Worm (Caenorhabditis elegans) whole organism, L1 larva: ENCODE results near the gene prde-1.

Source experiments
- C16A3.4 ChIP-seq: fragments of 150-350 bp; optimal IDR thresholded peaks from 2 replicates; lab custom pipeline; 2014; ENCODE audit warnings: missing biosample characterization, missing genetic modification characterization
- F16B12.6 ChIP-seq: fragments of 150-350 bp; optimal IDR thresholded peaks from 2 replicates; lab custom pipeline; 2014; ENCODE audit warnings: missing biosample characterization, missing genetic modification characterization
- blmp-1 ChIP-seq: fragments of 150-350 bp; optimal IDR thresholded peaks from 2 replicates; lab custom pipeline; 2014; ENCODE audit warnings: missing biosample characterization, missing genetic modification characterization
- ceh-82 ChIP-seq, 3 experiments: fragments of 150-350 bp in 1 of 3; sonication (generic microtip) in 2 of 3; optimal IDR thresholded peaks; 2 replicates each; lab custom pipeline; 2014 to 2017; ENCODE audit warnings: missing biosample characterization in 3 of 3, missing genetic modification characterization in 3 of 3
- ceh-90 ChIP-seq: sonication (generic microtip); optimal IDR thresholded peaks from 2 replicates; lab custom pipeline; 2016; ENCODE audit warnings: missing genetic modification characterization, missing compliant biosample characterization
- dpl-1 ChIP-seq, 3 experiments: fragments of 150-350 bp in 2 of 3; sonication (generic microtip) in 1 of 3; optimal IDR thresholded peaks; 2 replicates each; lab custom pipeline; 2014 to 2017; ENCODE audit warnings: missing biosample characterization in 3 of 3, missing genetic modification characterization in 3 of 3, missing genetic modification reagents in 3 of 3
- efl-1 ChIP-seq, 4 experiments: fragments of 150-350 bp; optimal IDR thresholded peaks in 3 of 4; peaks in 1 of 4; 1 replicate in 1 of 4; 2 replicates in 3 of 4; lab custom pipeline; 2014; ENCODE audit warnings: missing biosample characterization in 2 of 4, missing genetic modification characterization in 2 of 4, missing genetic modification reagents in 2 of 4
- elt-2 ChIP-seq: sonication (generic microtip); optimal IDR thresholded peaks from 2 replicates; lab custom pipeline; 2016; ENCODE audit warnings: missing genetic modification characterization, mild to moderate bottlenecking, inconsistent platforms, missing compliant biosample characterization, missing genetic modification reagents
- elt-3 ChIP-seq, 6 experiments: fragments of 150-350 bp in 1 of 6; sonication (generic microtip); optimal IDR thresholded peaks; 2 replicates each; lab custom pipeline; 2017 to 2018; ENCODE audit warnings: missing biosample characterization in 6 of 6, missing genetic modification characterization in 6 of 6, inconsistent platforms in 1 of 6
- fos-1 ChIP-seq: fragments of 150-350 bp; optimal IDR thresholded peaks from 2 replicates; lab custom pipeline; 2014; ENCODE audit warnings: missing biosample characterization, missing genetic modification characterization
- isw-1 ChIP-seq: fragments of 200-800 bp; sonication (Bioruptor generic); IDR thresholded peaks from 2 replicates; pipeline ENCODE4 v1.3.6; 2022; ENCODE audit warnings: missing genetic modification characterization, missing compliant biosample characterization
- lin-13 ChIP-seq: fragments of 150-350 bp; optimal IDR thresholded peaks from 2 replicates; lab custom pipeline; 2014; ENCODE audit warnings: missing biosample characterization, missing genetic modification reagents, missing genetic modification characterization
- lin-14 ChIP-seq: fragments of 200-800 bp; sonication (Bioruptor generic); optimal IDR thresholded peaks from 2 replicates; lab custom pipeline; 2018; ENCODE audit warnings: mild to moderate bottlenecking, missing genetic modification characterization, moderate library complexity, missing compliant biosample characterization
- lin-35 ChIP-seq, 2 experiments: fragments of 150-350 bp; optimal IDR thresholded peaks; 2 replicates each; lab custom pipeline; 2014; ENCODE audit warnings: missing biosample characterization in 2 of 2, missing genetic modification characterization in 2 of 2, missing genetic modification reagents in 2 of 2
- lin-39 ChIP-seq: fragments of 150-350 bp; optimal IDR thresholded peaks from 2 replicates; lab custom pipeline; 2014; ENCODE audit warnings: missing biosample characterization, missing genetic modification reagents, missing genetic modification characterization
- lsy-2 ChIP-seq, 2 experiments: fragments of 150-350 bp; optimal IDR thresholded peaks; 2 replicates each; lab custom pipeline; 2014; ENCODE audit warnings: missing biosample characterization in 2 of 2, missing genetic modification characterization in 2 of 2
- mab-9 ChIP-seq: fragments of 200-800 bp; sonication (Bioruptor generic); IDR thresholded peaks from 2 replicates; pipeline ENCODE4 v1.3.6; 2022; ENCODE audit warnings: missing genetic modification reagents, missing genetic modification characterization, missing compliant biosample characterization
- mdl-1 ChIP-seq, 2 experiments: fragments of 150-350 bp; optimal IDR thresholded peaks; 2 replicates each; lab custom pipeline; 2014 to 2017; ENCODE audit warnings: missing biosample characterization in 2 of 2, missing genetic modification characterization in 2 of 2, inconsistent platforms in 1 of 2
- nhr-19 ChIP-seq: fragments of 200-800 bp; sonication (Bioruptor generic); conservative IDR thresholded peaks from 2 replicates; pipeline ENCODE4 v1.3.6; 2022; ENCODE audit warnings: missing genetic modification characterization, missing compliant biosample characterization
- nhr-20 ChIP-seq: sonication (generic microtip); optimal IDR thresholded peaks from 2 replicates; lab custom pipeline; 2016; ENCODE audit warnings: mild to moderate bottlenecking, missing genetic modification characterization, missing compliant biosample characterization
- nhr-47 ChIP-seq: sonication (generic microtip); optimal IDR thresholded peaks from 2 replicates; lab custom pipeline; 2016; ENCODE audit warnings: mild to moderate bottlenecking, missing genetic modification characterization, moderate library complexity, missing compliant biosample characterization
- nhr-71 ChIP-seq: sonication (generic microtip); optimal IDR thresholded peaks from 2 replicates; lab custom pipeline; 2016; ENCODE audit warnings: mild to moderate bottlenecking, missing genetic modification characterization, moderate library complexity, missing compliant biosample characterization
- nhr-76 ChIP-seq: sonication (generic microtip); optimal IDR thresholded peaks from 2 replicates; lab custom pipeline; 2017; ENCODE audit warnings: missing biosample characterization, missing genetic modification characterization
- nhr-85 ChIP-seq: sonication (generic microtip); peaks from one replicate; lab custom pipeline; 2016; ENCODE audit warnings: missing genetic modification characterization, inconsistent platforms, missing compliant biosample characterization
- nhr-90 ChIP-seq: sonication (generic microtip); optimal IDR thresholded peaks from 2 replicates; lab custom pipeline; 2016; ENCODE audit warnings: mild to moderate bottlenecking, missing genetic modification characterization, missing compliant biosample characterization; ENCODE audit not compliant: poor library complexity
- pqm-1 ChIP-seq: sonication (generic microtip); optimal IDR thresholded peaks from 3 replicates; lab custom pipeline; 2017; ENCODE audit warnings: missing biosample characterization, missing genetic modification characterization
- rnt-1 ChIP-seq: sonication (generic microtip); optimal IDR thresholded peaks from 2 replicates; lab custom pipeline; 2016; ENCODE audit warnings: mild to moderate bottlenecking, missing genetic modification characterization, moderate library complexity, missing compliant biosample characterization
- skn-1 ChIP-seq: fragments of 150-350 bp; optimal IDR thresholded peaks from 2 replicates; lab custom pipeline; 2014; ENCODE audit warnings: missing biosample characterization, missing genetic modification characterization
- snpc-4 ChIP-seq: fragments of 150-350 bp; optimal IDR thresholded peaks from 2 replicates; lab custom pipeline; 2014; ENCODE audit warnings: missing biosample characterization, missing genetic modification characterization
- snu-23 ChIP-seq: sonication (generic microtip); optimal IDR thresholded peaks from 2 replicates; lab custom pipeline; 2016; ENCODE audit warnings: missing genetic modification characterization, missing compliant biosample characterization
- swsn-7 ChIP-seq: sonication (generic microtip); optimal IDR thresholded peaks from 2 replicates; lab custom pipeline; 2016; ENCODE audit warnings: missing genetic modification characterization, missing compliant biosample characterization
- tbx-2 ChIP-seq: sonication (generic microtip); optimal IDR thresholded peaks from 2 replicates; lab custom pipeline; 2016; ENCODE audit warnings: missing genetic modification characterization, missing compliant biosample characterization
- tlp-1 ChIP-seq: fragments of 150-350 bp; optimal IDR thresholded peaks from 2 replicates; lab custom pipeline; 2014; ENCODE audit warnings: missing biosample characterization, missing genetic modification characterization
- unc-130 ChIP-seq: fragments of 150-350 bp; optimal IDR thresholded peaks from 2 replicates; lab custom pipeline; 2017; ENCODE audit warnings: missing biosample characterization, missing genetic modification characterization, inconsistent platforms
- unc-86 ChIP-seq: sonication (generic microtip); optimal IDR thresholded peaks from 2 replicates; lab custom pipeline; 2016; ENCODE audit warnings: missing genetic modification characterization, missing compliant biosample characterization
- xbp-1 ChIP-seq: sonication (generic microtip); optimal IDR thresholded peaks from 2 replicates; lab custom pipeline; 2016; ENCODE audit warnings: missing genetic modification characterization, missing compliant biosample characterization
- zag-1 ChIP-seq: fragments of 150-350 bp; optimal IDR thresholded peaks from 2 replicates; lab custom pipeline; 2014; ENCODE audit warnings: missing biosample characterization, missing genetic modification characterization
- ztf-11 ChIP-seq, 2 experiments: sonication (generic microtip); optimal IDR thresholded peaks; 2 replicates each; lab custom pipeline; 2016 to 2017; ENCODE audit warnings: missing genetic modification characterization in 2 of 2, missing biosample characterization in 1 of 2, missing compliant biosample characterization in 1 of 2

prde-1 gene

ce11 chrV:15577395-15577896 lies 39.4 kb downstream of the prde-1 start, which contains the start of gene atx-3:
atx-3 (minus strand) TSS chrV:15577445.
- peak; percentile 54 for TF ChIP-seq nhr-85 (tag; lab: Kevin White, UChicago)
- TF ChIP-seq efl-1 (optimal IDR thresholded peaks at IDR 0.05; lab: Kevin White, UChicago), result no peak
- peak in 1 of 2 experiments; percentile 4 for TF ChIP-seq efl-1 (GFP tag; optimal IDR thresholded peaks at IDR 0.05 in 1 of 2; lab: Kevin White, UChicago)
- peak in 1 of 6 experiments; percentile 19 for TF ChIP-seq elt-3 (tag; optimal IDR thresholded peaks at IDR 0.05; lab: Kevin White, UChicago)
- peak; percentile 56 for TF ChIP-seq blmp-1 (tag; lab: Kevin White, UChicago)
- TF ChIP-seq unc-86 (tag; lab: Kevin White, UChicago), result no peak
- TF ChIP-seq ztf-11 (tag; optimal IDR thresholded peaks at IDR 0.05; lab: Kevin White, UChicago), result no peak

ce11 chrV:15578386-15578785 lies 40.3 kb downstream of the prde-1 start, which contains the start of gene F28F8.9:
F28F8.9 (minus strand) TSS chrV:15578673.
- TF ChIP-seq nhr-76 (no peak), lsy-2 (tag; optimal IDR thresholded peaks at IDR 0.05; lab: Kevin White, UChicago) (peak; percentile 67 to 80), mdl-1 (tag; optimal IDR thresholded peaks at IDR 0.05; lab: Kevin White, UChicago) (peak in 1 of 2 experiments; percentile 15), C16A3.4 (tag; lab: Kevin White, UChicago) (peak; percentile 44), xbp-1 (peak; percentile 52), isw-1 (peak; percentile 40), nhr-71 (tag; lab: Kevin White, UChicago) (peak; percentile 63), nhr-85 (tag; lab: Kevin White, UChicago) (peak; percentile 49), nhr-90 (tag; lab: Kevin White, UChicago) (peak; percentile 40), lin-13 (GFP tag; lab: Kevin White, UChicago) (peak; percentile 43), F16B12.6 (tag; lab: Kevin White, UChicago) (peak; percentile 4), pqm-1 (tag; lab: Kevin White, UChicago) (no peak), fos-1 (tag; lab: Kevin White, UChicago) (peak; percentile 41), ceh-90 (tag; lab: Kevin White, UChicago) (no peak), zag-1 (no peak), elt-2 (tag; lab: Kevin White, UChicago) (no peak), tlp-1 (tag; lab: Kevin White, UChicago) (no peak), lin-35 (GFP tag; optimal IDR thresholded peaks at IDR 0.05; lab: Kevin White, UChicago) (peak; percentile 95 to 98), mab-9 (GFP tag; lab: Robert Waterston, UW) (no peak), lin-39 (tag; lab: Kevin White, UChicago) (no peak), rnt-1 (tag; lab: Kevin White, UChicago) (peak; percentile 59), snpc-4 (tag; lab: Kevin White, UChicago) (peak; percentile 40), lin-14 (GFP tag; lab: Kevin White, UChicago) (no peak), tbx-2 (tag; lab: Kevin White, UChicago) (peak; percentile 27), dpl-1 (GFP tag; optimal IDR thresholded peaks at IDR 0.05; lab: Kevin White, UChicago) (peak; percentile 91 to 96 (median 93)), unc-130 (peak; percentile 46), snu-23 (GFP tag; lab: Kevin White, UChicago) (peak; percentile 56), nhr-47 (tag; lab: Kevin White, UChicago) (peak; percentile 57), skn-1 (tag; lab: Kevin White, UChicago) (peak; percentile 76), ceh-82 (tag; optimal IDR thresholded peaks at IDR 0.05; lab: Kevin White, UChicago) (peak in 2 of 3 experiments; percentile 25 to 46), swsn-7 (tag; lab: Kevin White, UChicago) (peak; percentile 46), nhr-19 (GFP tag; lab: Robert Waterston, UW) (peak; percentile 58), efl-1 (optimal IDR thresholded peaks at IDR 0.05; lab: Kevin White, UChicago) (peak; percentile 44 to 94), efl-1 (GFP tag; optimal IDR thresholded peaks at IDR 0.05 in 1 of 2; lab: Kevin White, UChicago) (peak; percentile 93 to 99), nhr-20 (tag; lab: Kevin White, UChicago) (peak; percentile 14), blmp-1 (tag; lab: Kevin White, UChicago) (peak; percentile 53)
